Fruit fly (Drosophila melanogaster): Measurements from ENCODE around the gene Zaf1.

The Zaf1 gene

dm6 chr3R:11646826-11647225 is 21.4 kb upstream of the Zaf1 start (continued):
- TF ChIP-seq Hr39 (GFP tag; optimal IDR thresholded peaks at IDR 0.05) (no peak), Smox (GFP tag; optimal IDR thresholded peaks at IDR 0.05) (no peak), CG6854 (GFP tag; optimal IDR thresholded peaks at IDR 0.05) (peak; percentile 78), topi (GFP tag; optimal IDR thresholded peaks at IDR 0.05) (peak; percentile 29), salr (GFP tag; optimal IDR thresholded peaks at IDR 0.05) (no peak), Eip75B (GFP tag; optimal IDR thresholded peaks at IDR 0.05) (peak; percentile 49), CG6276 (GFP tag; optimal IDR thresholded peaks at IDR 0.05) (peak; percentile 80)

dm6 chr3R:11639946-11640588 is 14.6 kb upstream of the Zaf1 start:
- TF ChIP-seq topi (GFP tag; optimal IDR thresholded peaks at IDR 0.05) = no peak
- no peak for TF ChIP-seq Sox14 (GFP tag; optimal IDR thresholded peaks at IDR 0.05)
- no peak for TF ChIP-seq Ets21C (GFP tag; optimal IDR thresholded peaks at IDR 0.05)
- TF ChIP-seq Eip78C (GFP tag) = peak; percentile 31
- TF ChIP-seq pdm3 (GFP tag; optimal IDR thresholded peaks at IDR 0.05) = no peak
- TF ChIP-seq Sox102F (GFP tag; optimal IDR thresholded peaks at IDR 0.05) = no peak
- TF ChIP-seq Gug (GFP tag; IDR thresholded peaks at IDR 0.05) = no peak
- peak; percentile 88 for TF ChIP-seq fkh (GFP tag; optimal IDR thresholded peaks at IDR 0.05)
- no peak for TF ChIP-seq cyc (GFP tag; optimal IDR thresholded peaks at IDR 0.05)
- 0 out of 3 replicates have a peak, but pooled peaks have one; percentile 23 for TF ChIP-seq CG8119 (GFP tag; IDR thresholded peaks at IDR 0.05)
- no peak for TF ChIP-seq acj6 (GFP tag; optimal IDR thresholded peaks at IDR 0.05)
- peak; percentile 40 for TF ChIP-seq Eip93F (GFP tag; optimal IDR thresholded peaks at IDR 0.05)
- peak; percentile 23 for TF ChIP-seq esn (GFP tag; optimal IDR thresholded peaks at IDR 0.05)
- no peak for TF ChIP-seq Lpt (GFP tag; optimal IDR thresholded peaks at IDR 0.05)
- peak; percentile 7 for TF ChIP-seq CG31627 (GFP tag; optimal IDR thresholded peaks at IDR 0.05)
- TF ChIP-seq CG16779 (tag; optimal IDR thresholded peaks at IDR 0.05) = no peak
- no peak for TF ChIP-seq fd59A (GFP tag; optimal IDR thresholded peaks at IDR 0.05)
- peak; percentile 93 for TF ChIP-seq vri (GFP tag; optimal IDR thresholded peaks at IDR 0.05)
- no peak for TF ChIP-seq eg (GFP tag; IDR thresholded peaks at IDR 0.05)
- TF ChIP-seq CG11294 (GFP tag; IDR thresholded peaks at IDR 0.05) = no peak
- TF ChIP-seq Hr39 (GFP tag; optimal IDR thresholded peaks at IDR 0.05) = no peak
- TF ChIP-seq fd85E (GFP tag; optimal IDR thresholded peaks at IDR 0.05) = no peak
- no peak for TF ChIP-seq Smox (GFP tag; optimal IDR thresholded peaks at IDR 0.05)

- TF ChIP-seq vri (GFP tag; optimal IDR thresholded peaks at IDR 0.05) (peak; percentile 78), eg (GFP tag; IDR thresholded peaks at IDR 0.05) (no peak)
Measured at dm6 chr3R:11637586-11637985, 12.1 kb upstream of the Zaf1 start.

- peak; percentile 13 for TF ChIP-seq CG31627 (GFP tag; optimal IDR thresholded peaks at IDR 0.05)
- TF ChIP-seq topi (GFP tag; optimal IDR thresholded peaks at IDR 0.05) = no peak
- peak; percentile 18 for TF ChIP-seq cyc (GFP tag; optimal IDR thresholded peaks at IDR 0.05)
Measured at dm6 chr3R:11628416-11629041, 3.1 kb upstream of the Zaf1 start, which contains the start of gene CG14712. Gene CG14712 (plus strand): TSS chr3R:11628759.

dm6 chr3R:11626571-11626970 is 1.1 kb upstream of the Zaf1 start, which contains the start of the genes CG6813 and CG18764:
Gene CG6813 (minus strand): TSS chr3R:11626638.
Gene CG18764 (plus strand): TSS chr3R:11626889.
- TF ChIP-seq esn (GFP tag; optimal IDR thresholded peaks at IDR 0.05) (peak; percentile 27), CG8119 (GFP tag; IDR thresholded peaks at IDR 0.05) (no peak), fkh (GFP tag; optimal IDR thresholded peaks at IDR 0.05) (no peak), Blimp-1 (GFP tag; optimal IDR thresholded peaks at IDR 0.05) (no peak), Eip93F (GFP tag; optimal IDR thresholded peaks at IDR 0.05) (peak; percentile 26), CG16779 (tag; optimal IDR thresholded peaks at IDR 0.05) (no peak)

- no peak for TF ChIP-seq ss (GFP tag; optimal IDR thresholded peaks at IDR 0.05)
- peak; percentile 76 for TF ChIP-seq CG6792 (GFP tag; optimal IDR thresholded peaks at IDR 0.05)
- TF ChIP-seq CG6163 (GFP tag; IDR thresholded peaks at IDR 0.05) = peak; percentile 81; the same call in 2 of the 3 replicates
- peak; percentile 78 for TF ChIP-seq CG34406 (GFP tag; optimal IDR thresholded peaks at IDR 0.05)
- TF ChIP-seq fd59A (GFP tag; optimal IDR thresholded peaks at IDR 0.05) = peak; percentile 32
- TF ChIP-seq achi (GFP tag; optimal IDR thresholded peaks at IDR 0.05) = peak; percentile 82
- TF ChIP-seq lz (GFP tag; optimal IDR thresholded peaks at IDR 0.05) = peak; percentile 82
- TF ChIP-seq CG3032 (tag; optimal IDR thresholded peaks at IDR 0.05) = peak; percentile 82
- TF ChIP-seq Hr39 (GFP tag; optimal IDR thresholded peaks at IDR 0.05) = no peak
- peak; percentile 52 for TF ChIP-seq CG11902 (GFP tag; optimal IDR thresholded peaks at IDR 0.05)
- peak; percentile 51 for TF ChIP-seq Eip93F (GFP tag; optimal IDR thresholded peaks at IDR 0.05)
- no peak for TF ChIP-seq dsx (GFP tag; optimal IDR thresholded peaks at IDR 0.05; ENCODE audit: poor library complexity, severe bottlenecking)
- peak; percentile 65 for TF ChIP-seq CG11762 (GFP tag; optimal IDR thresholded peaks at IDR 0.05; ENCODE audit: insufficient read depth)
- TF ChIP-seq eg (GFP tag; IDR thresholded peaks at IDR 0.05) = peak; percentile 83; the same call in 2 of the 3 replicates
- TF ChIP-seq Gug (GFP tag; IDR thresholded peaks at IDR 0.05) = peak; percentile 44; the same call in 1 of the 2 replicates
Measured at dm6 chr3R:11623025-11623424, 2.4 kb downstream of the Zaf1 start, which contains the start of gene CG14711. Gene CG14711 (plus strand): TSS chr3R:11623339.
